Fruit fly (Drosophila melanogaster) whole organism, wandering third instar larva: ENCODE data around the gene haf.

Experiments
- Jra ChIP-seq: sonication (Bioruptor generic); optimal IDR thresholded peaks from 2 replicates; lab custom pipeline; 2016; ENCODE audit warnings: missing biosample characterization, missing genetic modification characterization
- Myc ChIP-seq: fragments of >200 bp; optimal IDR thresholded peaks from 2 replicates; lab custom pipeline; 2017
- OdsH ChIP-seq: fragments of 200-800 bp; sonication (Bioruptor generic); optimal IDR thresholded peaks from 2 replicates; lab custom pipeline; 2016; ENCODE audit warnings: missing biosample characterization, mild to moderate bottlenecking, missing genetic modification characterization
- Sp1 ChIP-seq: fragments of 200-800 bp; sonication (Bioruptor generic); optimal IDR thresholded peaks from 3 replicates; lab custom pipeline; 2019; ENCODE audit warnings: missing biosample characterization, mild to moderate bottlenecking, missing genetic modification characterization, moderate library complexity
- br ChIP-seq: fragments of 200-800 bp; sonication (Bioruptor generic); optimal IDR thresholded peaks from 2 replicates; lab custom pipeline; 2016; ENCODE audit warnings: missing biosample characterization, missing genetic modification characterization
- dmrt93B ChIP-seq: fragments of 200-800 bp; sonication (Bioruptor generic); optimal IDR thresholded peaks from 2 replicates; lab custom pipeline; 2018; ENCODE audit warnings: missing biosample characterization, mild to moderate bottlenecking, missing genetic modification characterization
- h ChIP-seq: fragments of 200-800 bp; sonication (Bioruptor generic); optimal IDR thresholded peaks from 3 replicates; lab custom pipeline; 2016; ENCODE audit warnings: missing biosample characterization, mild to moderate bottlenecking, missing genetic modification characterization
- jim ChIP-seq: fragments of 175-275, 200-325 bp; sonication (Bioruptor generic); optimal IDR thresholded peaks from 2 replicates; lab custom pipeline; 2016; ENCODE audit warnings: missing biosample characterization, mild to moderate bottlenecking, missing genetic modification characterization
- pan ChIP-seq: fragments of >200 bp; optimal IDR thresholded peaks from 2 replicates; lab custom pipeline; 2017
- psq ChIP-seq: fragments of 200-800 bp; sonication (Bioruptor generic); optimal IDR thresholded peaks from 3 replicates; lab custom pipeline; 2017; ENCODE audit warnings: missing biosample characterization, mild to moderate bottlenecking, missing genetic modification characterization, moderate library complexity
- usp ChIP-seq: fragments of >200 bp; optimal IDR thresholded peaks from 2 replicates; lab custom pipeline; 2017; ENCODE audit warnings: missing biosample characterization, missing genetic modification characterization

dm6 chr2L:1587055-1587454 is 32.1 kb downstream of the haf start, which contains the start of gene nis:
- TF ChIP-seq dmrt93B (GFP tag; lab: Kevin White, UChicago) (no peak), pan (lab: Kevin White, UChicago) (no peak), usp (no peak), psq (GFP tag; lab: Kevin White, UChicago) (no peak), br (GFP tag; lab: Kevin White, UChicago) (no peak), OdsH (GFP tag; lab: Kevin White, UChicago) (no peak), h (no peak), Jra (GFP tag; lab: Kevin White, UChicago) (no peak), jim (no peak), Sp1 (GFP tag; lab: Kevin White, UChicago) (no peak), Myc (lab: Kevin White, UChicago) (no peak)
